Fruit fly (Drosophila melanogaster): ENCODE measurements around the gene CG44815.
A peak's percentile ranks its signal among the peaks of the same experiment; 100 is the strongest.

CG44815 gene

DNA sequence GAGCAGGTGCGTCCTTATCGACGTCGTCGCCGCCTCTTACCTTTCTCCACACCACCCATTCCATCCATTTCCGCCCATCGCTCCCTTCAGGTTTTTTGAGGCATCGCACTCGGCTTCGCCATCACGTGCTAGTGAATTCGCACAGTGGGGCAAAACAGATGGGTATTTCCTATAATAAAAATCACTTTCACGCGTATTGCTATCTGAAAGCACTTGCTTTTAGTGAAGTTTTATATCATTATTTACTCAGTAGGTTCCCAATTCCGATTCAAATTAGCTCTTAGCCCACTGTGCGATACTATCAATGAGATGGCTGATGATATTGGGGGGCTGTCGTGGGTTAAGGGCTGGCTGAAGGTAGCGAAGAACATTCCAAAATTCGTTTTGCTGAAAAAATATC lies 30.0 kb downstream of the CG44815 start (continued):
- TF ChIP-seq CG18476 (GFP tag; optimal IDR thresholded peaks at IDR 0.05): peak; percentile 40
- TF ChIP-seq stwl (tag; optimal IDR thresholded peaks at IDR 0.05): no peak
- TF ChIP-seq CG10209 (GFP tag; optimal IDR thresholded peaks at IDR 0.05): peak; percentile 35
- TF ChIP-seq CG1832 (GFP tag; optimal IDR thresholded peaks at IDR 0.05): no peak
- no peak for TF ChIP-seq CG33557 (GFP tag; optimal IDR thresholded peaks at IDR 0.05)
- TF ChIP-seq zen (tag; optimal IDR thresholded peaks at IDR 0.05): peak; percentile 32
- no peak for TF ChIP-seq Kr (GFP tag; optimal IDR thresholded peaks at IDR 0.05)
- TF ChIP-seq NC2β (GFP tag; optimal IDR thresholded peaks at IDR 0.05): peak; percentile 57
- peak; percentile 73 for TF ChIP-seq Sox102F (GFP tag; optimal IDR thresholded peaks at IDR 0.05)
- TF ChIP-seq dan (GFP tag; IDR thresholded peaks at IDR 0.05): no peak
- TF ChIP-seq CG10366 (GFP tag; IDR thresholded peaks at IDR 0.05): peak; percentile 60
- TF ChIP-seq nmo (GFP tag; optimal IDR thresholded peaks at IDR 0.05): peak; percentile 66
- no peak for TF ChIP-seq Lpt (GFP tag; optimal IDR thresholded peaks at IDR 0.05)
- TF ChIP-seq Xrp1 (GFP tag; IDR thresholded peaks at IDR 0.05): peak; percentile 79
- TF ChIP-seq CG11560 (tag; IDR thresholded peaks at IDR 0.05): peak; percentile 52; the same call in 1 of the 3 replicates
- TF ChIP-seq HLHmδ (GFP tag; optimal IDR thresholded peaks at IDR 0.05): no peak
- peak; percentile 22 to 66 for TF ChIP-seq Hr51 (GFP tag; optimal IDR thresholded peaks at IDR 0.05)
- TF ChIP-seq run (tag; optimal IDR thresholded peaks at IDR 0.05): peak; percentile 28
- peak; percentile 49 for TF ChIP-seq CG31224 (GFP tag; IDR thresholded peaks at IDR 0.05)
- TF ChIP-seq CG14965 (GFP tag; optimal IDR thresholded peaks at IDR 0.05; ENCODE audit: borderline replicate concordance): no peak
- peak; percentile 49 for TF ChIP-seq chn (GFP tag; optimal IDR thresholded peaks at IDR 0.05)
- TF ChIP-seq Mes4 (GFP tag; optimal IDR thresholded peaks at IDR 0.05): no peak
- TF ChIP-seq CG14860 (GFP tag; IDR thresholded peaks at IDR 0.05; ENCODE audit: partially characterized antibody): no peak
- TF ChIP-seq pros (GFP tag; optimal IDR thresholded peaks at IDR 0.05): no peak
- TF ChIP-seq Oli (tag; optimal IDR thresholded peaks at IDR 0.05): peak; percentile 66
- TF ChIP-seq org-1 (GFP tag; optimal IDR thresholded peaks at IDR 0.05): peak; percentile 54
- TF ChIP-seq Lim3 (GFP tag; IDR thresholded peaks at IDR 0.05): 0 out of 2 replicates have a peak, but pooled peaks have one; percentile 23
- TF ChIP-seq CG3281 (GFP tag; optimal IDR thresholded peaks at IDR 0.05): no peak
- TF ChIP-seq ATbp (GFP tag; optimal IDR thresholded peaks at IDR 0.05): peak; percentile 58
- TF ChIP-seq bsh (GFP tag; optimal IDR thresholded peaks at IDR 0.05): peak in 1 of 2 experiments; percentile 73
- no peak for TF ChIP-seq z (GFP tag; IDR thresholded peaks at IDR 0.05)
- peak; percentile 69; the same call in 1 of the 2 replicates for TF ChIP-seq ara (GFP tag; IDR thresholded peaks at IDR 0.05)
- TF ChIP-seq Fer3 (tag; optimal IDR thresholded peaks at IDR 0.05): peak; percentile 60
- TF ChIP-seq CG15601 (tag; optimal IDR thresholded peaks at IDR 0.05): peak; percentile 8
- TF ChIP-seq Gsc (GFP tag; IDR thresholded peaks at IDR 0.05): peak; percentile 37; the same call in 1 of the 2 replicates
- TF ChIP-seq jumu (GFP tag; optimal IDR thresholded peaks at IDR 0.05): peak; percentile 62
- peak; percentile 78 for TF ChIP-seq CG32532 (GFP tag; IDR thresholded peaks at IDR 0.05)
- peak; percentile 15 for TF ChIP-seq CG8944 (GFP tag; optimal IDR thresholded peaks at IDR 0.05)
- no peak for TF ChIP-seq twi (tag; optimal IDR thresholded peaks at IDR 0.05)
- no peak for TF ChIP-seq bigmax (GFP tag; optimal IDR thresholded peaks at IDR 0.05)
- 0 out of 3 replicates have a peak, but pooled peaks have one; percentile 53 for TF ChIP-seq otp (GFP tag; IDR thresholded peaks at IDR 0.05)
- peak; percentile 36; the same call in 1 of the 2 replicates for TF ChIP-seq CG8765 (GFP tag; IDR thresholded peaks at IDR 0.05)
- TF ChIP-seq gro (GFP tag; optimal IDR thresholded peaks at IDR 0.05): peak; percentile 20
- TF ChIP-seq CG2116 (GFP tag; optimal IDR thresholded peaks at IDR 0.05): no peak
- TF ChIP-seq mld (GFP tag; IDR thresholded peaks at IDR 0.05; ENCODE audit: partially characterized antibody): no peak
- TF ChIP-seq CG6272 (GFP tag; IDR thresholded peaks at IDR 0.05): peak; percentile 24; the same call in 1 of the 2 replicates
- peak; percentile 9 for TF ChIP-seq NC2α (GFP tag; optimal IDR thresholded peaks at IDR 0.05)
- TF ChIP-seq CG8281 (tag; optimal IDR thresholded peaks at IDR 0.05): no peak
- TF ChIP-seq dati (GFP tag; IDR thresholded peaks at IDR 0.05): peak; percentile 52; the same call in 1 of the 2 replicates
- peak; percentile 51 for TF ChIP-seq slou (GFP tag; optimal IDR thresholded peaks at IDR 0.05)
